Fruit fly (Drosophila melanogaster) whole organism, wandering third instar larva: ENCODE data around the gene CG32537.

Experiments used
- Abd-B ChIP-seq: fragments of >200 bp; optimal IDR thresholded peaks from 2 replicates; lab custom pipeline; 2017; ENCODE audit warnings: missing biosample characterization, missing genetic modification characterization
- CG32264 ChIP-seq: fragments of 200-800 bp; sonication (Bioruptor generic); optimal IDR thresholded peaks from 2 replicates; lab custom pipeline; 2016; ENCODE audit warnings: missing biosample characterization, missing genetic modification characterization
- CG9705 ChIP-seq: fragments of 200-800 bp; sonication (Bioruptor generic); optimal IDR thresholded peaks from 2 replicates; lab custom pipeline; 2018; ENCODE audit warnings: missing biosample characterization, mild to moderate bottlenecking, missing genetic modification characterization
- CrebA ChIP-seq: fragments of 200-800 bp; sonication (Bioruptor generic); optimal IDR thresholded peaks from 2 replicates; lab custom pipeline; 2016; ENCODE audit warnings: missing biosample characterization, mild to moderate bottlenecking, missing genetic modification characterization, borderline replicate concordance
- Dfd ChIP-seq: fragments of >200 bp; optimal IDR thresholded peaks from 2 replicates; lab custom pipeline; 2017; ENCODE audit warnings: missing biosample characterization, missing genetic modification characterization
- Dif ChIP-seq: fragments of 200-275, 200-300 bp; sonication (Bioruptor generic); optimal IDR thresholded peaks from 2 replicates; lab custom pipeline; 2018; ENCODE audit warnings: missing biosample characterization, missing genetic modification characterization; ENCODE audit not compliant: partially characterized antibody
- GATAd ChIP-seq: sonication (Bioruptor generic); optimal IDR thresholded peaks from 2 replicates; lab custom pipeline; 2016; ENCODE audit warnings: missing biosample characterization, missing genetic modification characterization
- HLH106 ChIP-seq: fragments of 200-800 bp; optimal IDR thresholded peaks from 3 replicates; lab custom pipeline; 2019; ENCODE audit warnings: missing biosample characterization, mild to moderate bottlenecking, missing genetic modification characterization, moderate library complexity
- Hnf4 ChIP-seq: fragments of 200-800 bp; sonication (Bioruptor generic); optimal IDR thresholded peaks from 2 replicates; lab custom pipeline; 2016; ENCODE audit warnings: missing biosample characterization, mild to moderate bottlenecking, missing genetic modification characterization
- Hr78 ChIP-seq: fragments of >200 bp; optimal IDR thresholded peaks from 2 replicates; lab custom pipeline; 2017; ENCODE audit warnings: missing biosample characterization, missing genetic modification characterization
- Hr83 ChIP-seq: fragments of 200-300 bp; sonication (Bioruptor generic); optimal IDR thresholded peaks from 2 replicates; lab custom pipeline; 2016; ENCODE audit warnings: missing biosample characterization, mild to moderate bottlenecking, missing genetic modification characterization, moderate library complexity; ENCODE audit not compliant: poor library complexity, severe bottlenecking
- Jra ChIP-seq: sonication (Bioruptor generic); optimal IDR thresholded peaks from 2 replicates; lab custom pipeline; 2016; ENCODE audit warnings: missing biosample characterization, missing genetic modification characterization
- Mio ChIP-seq: sonication (Bioruptor generic); optimal IDR thresholded peaks from 2 replicates; lab custom pipeline; 2016; ENCODE audit warnings: missing biosample characterization, missing genetic modification characterization
- N ChIP-seq: fragments of >200 bp; optimal IDR thresholded peaks from 2 replicates; lab custom pipeline; 2018; ENCODE audit warnings: missing biosample characterization, missing external identifiers, missing genetic modification characterization
- OdsH ChIP-seq: fragments of 200-800 bp; sonication (Bioruptor generic); optimal IDR thresholded peaks from 2 replicates; lab custom pipeline; 2016; ENCODE audit warnings: missing biosample characterization, mild to moderate bottlenecking, missing genetic modification characterization
- Rel ChIP-seq, 2 experiments: fragments of 200-800 bp; sonication (Bioruptor generic) in 1 of 2; optimal IDR thresholded peaks; 2 replicates in 1 of 2; 3 replicates in 1 of 2; lab custom pipeline; 2016 to 2019; ENCODE audit warnings: mild to moderate bottlenecking in 2 of 2, missing biosample characterization in 2 of 2, missing genetic modification characterization in 2 of 2, moderate library complexity in 1 of 2
- Sp1 ChIP-seq: fragments of 200-800 bp; sonication (Bioruptor generic); optimal IDR thresholded peaks from 3 replicates; lab custom pipeline; 2019; ENCODE audit warnings: missing biosample characterization, mild to moderate bottlenecking, missing genetic modification characterization, moderate library complexity
- br ChIP-seq: fragments of 200-800 bp; sonication (Bioruptor generic); optimal IDR thresholded peaks from 2 replicates; lab custom pipeline; 2016; ENCODE audit warnings: missing biosample characterization, missing genetic modification characterization
- brk ChIP-seq: fragments of 200-800 bp; sonication (Bioruptor generic); optimal IDR thresholded peaks from 2 replicates; lab custom pipeline; 2016; ENCODE audit warnings: missing biosample characterization, mild to moderate bottlenecking, missing genetic modification characterization
- dl ChIP-seq, 2 experiments: fragments of 175-275, 200-275 bp in 1 of 2; fragments of 200-275 bp in 1 of 2; sonication (Bioruptor generic); optimal IDR thresholded peaks; lab custom pipeline; 2018; ENCODE audit warnings: mild to moderate bottlenecking in 2 of 2, missing biosample characterization in 2 of 2, missing genetic modification characterization in 2 of 2, moderate library complexity in 2 of 2; ENCODE audit not compliant: partially characterized antibody in 2 of 2, insufficient read depth in 1 of 2
- dmrt93B ChIP-seq: fragments of 200-800 bp; sonication (Bioruptor generic); optimal IDR thresholded peaks from 2 replicates; lab custom pipeline; 2018; ENCODE audit warnings: missing biosample characterization, mild to moderate bottlenecking, missing genetic modification characterization
- ey ChIP-seq: fragments of 200-800 bp; sonication (Bioruptor generic); optimal IDR thresholded peaks from 2 replicates; lab custom pipeline; 2016; ENCODE audit warnings: missing biosample characterization, missing genetic modification characterization
- foxo ChIP-seq, 2 experiments: fragments of 200-800 bp; sonication (Bioruptor generic); optimal IDR thresholded peaks; 2 replicates in 1 of 2; 3 replicates in 1 of 2; lab custom pipeline; 2016 to 2017; ENCODE audit warnings: missing biosample characterization in 2 of 2, missing genetic modification characterization in 2 of 2
- fru ChIP-seq: fragments of 200-800 bp; sonication (Bioruptor generic); optimal IDR thresholded peaks from 3 replicates; lab custom pipeline; 2016; ENCODE audit warnings: missing biosample characterization, mild to moderate bottlenecking, missing genetic modification characterization
- h ChIP-seq: fragments of 200-800 bp; sonication (Bioruptor generic); optimal IDR thresholded peaks from 3 replicates; lab custom pipeline; 2016; ENCODE audit warnings: missing biosample characterization, mild to moderate bottlenecking, missing genetic modification characterization
- jim ChIP-seq: fragments of 175-275, 200-325 bp; sonication (Bioruptor generic); optimal IDR thresholded peaks from 2 replicates; lab custom pipeline; 2016; ENCODE audit warnings: missing biosample characterization, mild to moderate bottlenecking, missing genetic modification characterization
- psq ChIP-seq: fragments of 200-800 bp; sonication (Bioruptor generic); optimal IDR thresholded peaks from 3 replicates; lab custom pipeline; 2017; ENCODE audit warnings: missing biosample characterization, mild to moderate bottlenecking, missing genetic modification characterization, moderate library complexity
- tai ChIP-seq: sonication (Bioruptor generic); optimal IDR thresholded peaks from 2 replicates; lab custom pipeline; 2016; ENCODE audit warnings: missing biosample characterization, missing genetic modification characterization
- woc ChIP-seq: sonication (Bioruptor generic); optimal IDR thresholded peaks from 2 replicates; lab custom pipeline; 2016; ENCODE audit warnings: missing biosample characterization, mild to moderate bottlenecking, missing genetic modification characterization

The CG32537 gene

dm6 chrX:19268484-19269068 lies 7.8 kb downstream of the CG32537 start, which contains the start of gene CG8010:
Gene CG8010, minus strand, starts transcription at chrX:19268896.
- TF ChIP-seq br (GFP tag; lab: Kevin White, UChicago) (no peak), psq (GFP tag; lab: Kevin White, UChicago) (no peak), Dfd (no peak), Abd-B (GFP tag; lab: Kevin White, UChicago) (no peak), Rel (GFP tag; optimal IDR thresholded peaks at IDR 0.05; lab: Kevin White, UChicago) (no peak), Rel (tag; optimal IDR thresholded peaks at IDR 0.05; lab: Kevin White, UChicago) (peak; percentile 53), OdsH (GFP tag; lab: Kevin White, UChicago) (peak; percentile 25), jim (GFP tag; lab: Kevin White, UChicago) (peak; percentile 36), ey (GFP tag; lab: Kevin White, UChicago) (peak; percentile 20)

- TF ChIP-seq Mio (GFP tag; lab: Kevin White, UChicago), result no peak
- TF ChIP-seq Dif (GFP tag; lab: Kevin White, UChicago), result no peak
- no peak for TF ChIP-seq CrebA (GFP tag; lab: Kevin White, UChicago)
- no peak for TF ChIP-seq CG9705
- TF ChIP-seq GATAd, result no peak
- TF ChIP-seq dl (GFP tag; optimal IDR thresholded peaks at IDR 0.05; lab: Kevin White, UChicago; ENCODE audit: insufficient read depth in 1 of 2, partially characterized antibody in 2 of 2), result no peak
- TF ChIP-seq Dfd, result no peak
- no peak for TF ChIP-seq brk (GFP tag; lab: Kevin White, UChicago)
- no peak for TF ChIP-seq CG32264 (GFP tag; lab: Kevin White, UChicago)
- no peak for TF ChIP-seq foxo (GFP tag; optimal IDR thresholded peaks at IDR 0.05; lab: Kevin White, UChicago)
- no peak for TF ChIP-seq OdsH (GFP tag; lab: Kevin White, UChicago)
- TF ChIP-seq fru (GFP tag; lab: Kevin White, UChicago), result no peak
- TF ChIP-seq Jra (GFP tag; lab: Kevin White, UChicago), result no peak
- no peak for TF ChIP-seq dmrt93B (GFP tag; lab: Kevin White, UChicago)
- TF ChIP-seq Hr78 (GFP tag; lab: Kevin White, UChicago), result no peak
- no peak for TF ChIP-seq ey (GFP tag; lab: Kevin White, UChicago)
- TF ChIP-seq N, result no peak
- no peak for TF ChIP-seq tai (GFP tag; lab: Kevin White, UChicago)
- TF ChIP-seq h, result no peak
These were observed 10.4 kb downstream of the CG32537 start for dm6 chrX:19265802-19266479.

- TF ChIP-seq HLH106 (tag; lab: Kevin White, UChicago) (no peak), woc (no peak), Dif (GFP tag; lab: Kevin White, UChicago) (no peak), Sp1 (GFP tag; lab: Kevin White, UChicago) (no peak), Hnf4 (no peak), Jra (GFP tag; lab: Kevin White, UChicago) (no peak), Hr83 (GFP tag; lab: Kevin White, UChicago) (no peak)
These were observed 11.9 kb downstream of the CG32537 start for dm6 chrX:19264396-19264795.

- TF ChIP-seq HLH106 (tag; lab: Kevin White, UChicago), result peak; percentile 14
- TF ChIP-seq dmrt93B (GFP tag; lab: Kevin White, UChicago), result no peak
These were observed 13.8 kb downstream of the CG32537 start for dm6 chrX:19262553-19262952.

- TF ChIP-seq Dfd (no peak), HLH106 (tag; lab: Kevin White, UChicago) (no peak), tai (GFP tag; lab: Kevin White, UChicago) (no peak), foxo (GFP tag; optimal IDR thresholded peaks at IDR 0.05; lab: Kevin White, UChicago) (no peak)
These were observed 14.7 kb downstream of the CG32537 start, which contains the start of gene Vav for dm6 chrX:19261528-19262102. Gene Vav, plus strand, starts transcription at chrX:19261820.
